Fruit fly (Drosophila melanogaster) S2 (cell line): ENCODE measurements around the gene Atg1.

Experiments
- CG8478 ChIP-seq: fragments of >200 bp; optimal IDR thresholded peaks from 2 replicates; lab custom pipeline; 2018
- CTCF ChIP-seq, 2 experiments: fragments of >200 bp; optimal IDR thresholded peaks; 2 replicates each; lab custom pipeline; 2018

dm6 chr3L:12778616-12779015, 26.3 kb downstream of the Atg1 start, which contains the start of gene CG32106:
- TF ChIP-seq CG8478 (no peak), CTCF (optimal IDR thresholded peaks at IDR 0.05; lab: Kevin White, UChicago) (no peak)
